Worm (Caenorhabditis elegans): ENCODE measurements around the gene T09D3.3.

Gene T09D3.3

ce11 chrV:5303389-5303788, 46.0 kb downstream of the T09D3.3 start, which contains the start of gene ncx-2:
ncx-2 (plus strand) TSS chrV:5303689.
- TF ChIP-seq hnd-1 (tag; optimal IDR thresholded peaks at IDR 0.05) = no peak
- TF ChIP-seq B0310.2 (tag; optimal IDR thresholded peaks at IDR 0.05) = no peak
- TF ChIP-seq ceh-36 (tag; optimal IDR thresholded peaks at IDR 0.05) = no peak
- no peak for TF ChIP-seq tbx-11 (GFP tag; IDR thresholded peaks at IDR 0.05)
- TF ChIP-seq scrt-1 (GFP tag; IDR thresholded peaks at IDR 0.05) = no peak
- TF ChIP-seq hmg-4 (GFP tag; optimal IDR thresholded peaks at IDR 0.05) = no peak
- TF ChIP-seq ceh-13 (GFP tag; optimal IDR thresholded peaks at IDR 0.05) = no peak

- TF ChIP-seq pes-1 (GFP tag; IDR thresholded peaks at IDR 0.05) = no peak
- no peak for TF ChIP-seq B0310.2 (tag; optimal IDR thresholded peaks at IDR 0.05)
- TF ChIP-seq scrt-1 (GFP tag; IDR thresholded peaks at IDR 0.05) = no peak
- TF ChIP-seq ceh-36 (tag; optimal IDR thresholded peaks at IDR 0.05) = no peak
Observed at ce11 chrV:5301226-5301625, 48.1 kb downstream of the T09D3.3 start.

- TF ChIP-seq tbx-11 (GFP tag; IDR thresholded peaks at IDR 0.05) (no peak), hnd-1 (tag; optimal IDR thresholded peaks at IDR 0.05) (no peak), scrt-1 (GFP tag; IDR thresholded peaks at IDR 0.05) (no peak), ama-1 (optimal IDR thresholded peaks at IDR 0.05) (no peak), ceh-13 (GFP tag; optimal IDR thresholded peaks at IDR 0.05) (no peak), hmbx-1 (tag; optimal IDR thresholded peaks at IDR 0.05) (no peak), tbx-37 (GFP tag; conservative IDR thresholded peaks at IDR 0.05) (no peak), pes-1 (GFP tag; IDR thresholded peaks at IDR 0.05) (no peak), ets-7 (tag; optimal IDR thresholded peaks at IDR 0.05) (no peak), ceh-36 (tag; optimal IDR thresholded peaks at IDR 0.05) (no peak), hmg-4 (GFP tag; optimal IDR thresholded peaks at IDR 0.05) (no peak), B0310.2 (tag; optimal IDR thresholded peaks at IDR 0.05) (no peak), F13C5.2 (tag; optimal IDR thresholded peaks at IDR 0.05) (no peak), sea-1 (GFP tag; conservative IDR thresholded peaks at IDR 0.05) (no peak), tra-4 (tag; optimal IDR thresholded peaks at IDR 0.05) (no peak), flt-1 (GFP tag; IDR thresholded peaks at IDR 0.05) (no peak), aly-1 (tag; optimal IDR thresholded peaks at IDR 0.05) (no peak)
Observed at ce11 chrV:5297740-5298139, 51.6 kb downstream of the T09D3.3 start.
